Fruit fly (Drosophila melanogaster) whole organism, embryonic: ENCODE results near the gene pyx.
A peak's percentile ranks its signal among the peaks of the same experiment; 100 is the strongest.

Experiments
- CG10543 ChIP-seq: fragments of 200-800 bp; sonication (Bioruptor generic); optimal IDR thresholded peaks from 3 replicates; lab custom pipeline; 2017; ENCODE audit warnings: missing biosample characterization, mild to moderate bottlenecking, missing genetic modification characterization, moderate library complexity
- CG12236 ChIP-seq: fragments of 200-800 bp; sonication (Bioruptor generic); optimal IDR thresholded peaks from 2 replicates; lab custom pipeline; 2016; ENCODE audit warnings: missing biosample characterization, missing genetic modification characterization
- CG14050 ChIP-seq: fragments of 200-800 bp; sonication (Bioruptor generic); IDR thresholded peaks from 3 replicates; pipeline ENCODE4 v1.3.6; 2022; ENCODE audit warnings: missing biosample characterization, missing genetic modification characterization
- CG15514 ChIP-seq: fragments of 200-800 bp; sonication (Bioruptor generic); optimal IDR thresholded peaks from 3 replicates; lab custom pipeline; 2017; ENCODE audit warnings: missing biosample characterization, missing genetic modification characterization, mild to moderate bottlenecking, moderate library complexity, missing genetic modification reagents
- CG1603 ChIP-seq: fragments of 200-800 bp; sonication (Bioruptor generic); optimal IDR thresholded peaks from 2 replicates; lab custom pipeline; 2019; ENCODE audit warnings: missing biosample characterization, mild to moderate bottlenecking, missing genetic modification characterization, moderate library complexity
- CG1647 ChIP-seq: fragments of 200-800 bp; sonication (Bioruptor generic); optimal IDR thresholded peaks from 3 replicates; lab custom pipeline; 2016; ENCODE audit warnings: missing biosample characterization, missing genetic modification characterization
- CG16813 ChIP-seq: fragments of 200-800 bp; sonication (Bioruptor generic); IDR thresholded peaks from 3 replicates; pipeline ENCODE4 v1.3.6; 2022; ENCODE audit warnings: missing biosample characterization, missing genetic modification characterization; ENCODE audit not compliant: partially characterized antibody
- CG17912 ChIP-seq: fragments of 200-800 bp; sonication (Bioruptor generic); optimal IDR thresholded peaks from 2 replicates; lab custom pipeline; 2018; ENCODE audit warnings: missing biosample characterization, mild to moderate bottlenecking, missing genetic modification characterization
- CG31224 ChIP-seq: fragments of 200-800 bp; sonication (Bioruptor generic); IDR thresholded peaks from 2 replicates; pipeline ENCODE4 v1.3.6; 2022; ENCODE audit warnings: missing biosample characterization, missing genetic modification characterization
- CG31441 ChIP-seq: fragments of 200-800 bp; sonication (Bioruptor generic); IDR thresholded peaks from 2 replicates; pipeline ENCODE4 v1.3.6; 2022; ENCODE audit warnings: missing biosample characterization, missing genetic modification characterization
- CG33213 ChIP-seq: fragments of 200-800 bp; sonication (Bioruptor generic); optimal IDR thresholded peaks from 3 replicates; lab custom pipeline; 2016; ENCODE audit warnings: missing biosample characterization, missing genetic modification characterization
- CG33557 ChIP-seq: fragments of 200-800 bp; sonication (Bioruptor generic); optimal IDR thresholded peaks from 2 replicates; lab custom pipeline; 2019; ENCODE audit warnings: missing biosample characterization, mild to moderate bottlenecking, missing genetic modification characterization, moderate library complexity
- CG3995 ChIP-seq: fragments of 200-800 bp; sonication (Bioruptor generic); optimal IDR thresholded peaks from 3 replicates; lab custom pipeline; 2016; ENCODE audit warnings: missing biosample characterization, missing genetic modification characterization
- CG6654 ChIP-seq: fragments of 200-800 bp; sonication (Bioruptor generic); optimal IDR thresholded peaks from 2 replicates; lab custom pipeline; 2017; ENCODE audit warnings: missing biosample characterization, mild to moderate bottlenecking, missing genetic modification characterization
- CG6683 ChIP-seq: fragments of 200-800 bp; sonication (Bioruptor generic); optimal IDR thresholded peaks from 2 replicates; lab custom pipeline; 2017; ENCODE audit warnings: missing biosample characterization, mild to moderate bottlenecking, missing genetic modification characterization, missing genetic modification reagents
- CG7271 ChIP-seq: fragments of 200-800 bp; sonication (Bioruptor generic); optimal IDR thresholded peaks from 2 replicates; lab custom pipeline; 2018; ENCODE audit warnings: missing biosample characterization, mild to moderate bottlenecking, missing genetic modification characterization, moderate library complexity
- CG9215 ChIP-seq: fragments of 200-800 bp; sonication (Bioruptor generic); IDR thresholded peaks from 2 replicates; pipeline ENCODE4 v1.3.6; 2022; ENCODE audit warnings: missing biosample characterization, missing genetic modification characterization
- CG9609 ChIP-seq: fragments of 200-800 bp; sonication (Bioruptor generic); optimal IDR thresholded peaks from 3 replicates; lab custom pipeline; 2016; ENCODE audit warnings: missing biosample characterization, missing genetic modification characterization
- CG9797 ChIP-seq: fragments of 200-800 bp; sonication (Bioruptor generic); optimal IDR thresholded peaks from 3 replicates; lab custom pipeline; 2018; ENCODE audit warnings: missing biosample characterization, mild to moderate bottlenecking, missing genetic modification characterization
- CkIIα-i1 ChIP-seq: fragments of 200-800 bp; sonication (Bioruptor generic); IDR thresholded peaks from 2 replicates; pipeline ENCODE4 v1.3.6; 2022; ENCODE audit warnings: missing biosample characterization, missing genetic modification characterization
- D19B ChIP-seq: fragments of 200-800 bp; sonication (Bioruptor generic); optimal IDR thresholded peaks from 2 replicates; lab custom pipeline; 2017; ENCODE audit warnings: missing biosample characterization, mild to moderate bottlenecking, missing genetic modification characterization
- Doc3 ChIP-seq: fragments of 200-800 bp; sonication (Bioruptor generic); IDR thresholded peaks from 3 replicates; pipeline ENCODE4 v1.3.6; 2022; ENCODE audit warnings: missing biosample characterization, missing genetic modification characterization; ENCODE audit not compliant: partially characterized antibody
- Fer1 ChIP-seq: fragments of 200-800 bp; sonication (Bioruptor generic); optimal IDR thresholded peaks from 2 replicates; lab custom pipeline; 2017; ENCODE audit warnings: missing biosample characterization, mild to moderate bottlenecking, missing genetic modification characterization
- HHEX ChIP-seq: fragments of 200-800 bp; sonication (Bioruptor generic); optimal IDR thresholded peaks from 3 replicates; lab custom pipeline; 2017; ENCODE audit warnings: missing biosample characterization, mild to moderate bottlenecking, missing genetic modification characterization, missing genetic modification reagents
- HLH3B ChIP-seq: fragments of 200-800 bp; sonication (Bioruptor generic); IDR thresholded peaks from 2 replicates; pipeline ENCODE4 v1.3.6; 2022; ENCODE audit warnings: missing biosample characterization, missing genetic modification characterization
- Hr51 ChIP-seq, 2 experiments: fragments of 200-800 bp; sonication (Bioruptor generic); optimal IDR thresholded peaks; 2 replicates in 1 of 2; 3 replicates in 1 of 2; lab custom pipeline; 2016 to 2018; ENCODE audit warnings: missing biosample characterization in 2 of 2, missing genetic modification characterization in 2 of 2, mild to moderate bottlenecking in 1 of 2, moderate library complexity in 1 of 2
- Lhr ChIP-seq: fragments of 200-800 bp; sonication (Bioruptor generic); optimal IDR thresholded peaks from 3 replicates; lab custom pipeline; 2017; ENCODE audit warnings: mild to moderate bottlenecking, missing biosample characterization, missing genetic modification reagents, missing genetic modification characterization
- MTF-1 ChIP-seq: fragments of 200-800 bp; sonication (Bioruptor generic); optimal IDR thresholded peaks from 2 replicates; lab custom pipeline; 2018; ENCODE audit warnings: missing biosample characterization, mild to moderate bottlenecking, missing genetic modification characterization, borderline replicate concordance
- NC2β ChIP-seq: fragments of 200-800 bp; sonication (Bioruptor generic); optimal IDR thresholded peaks from 2 replicates; lab custom pipeline; 2016; ENCODE audit warnings: missing biosample characterization, missing genetic modification characterization
- Spps ChIP-seq: fragments of 200-800 bp; sonication (Bioruptor generic); optimal IDR thresholded peaks from 2 replicates; lab custom pipeline; 2018; ENCODE audit warnings: missing biosample characterization, mild to moderate bottlenecking, missing genetic modification characterization
- ab ChIP-seq: fragments of 200-800 bp; sonication (Bioruptor generic); optimal IDR thresholded peaks from 2 replicates; lab custom pipeline; 2016; ENCODE audit warnings: missing biosample characterization, missing genetic modification characterization
- ap ChIP-seq: fragments of 200-800 bp; sonication (Bioruptor generic); IDR thresholded peaks from 2 replicates; pipeline ENCODE4 v1.3.6; 2022; ENCODE audit warnings: missing biosample characterization, missing genetic modification characterization
- bbx ChIP-seq: fragments of 200-800 bp; sonication (Bioruptor generic); IDR thresholded peaks from 2 replicates; pipeline ENCODE4 v1.3.6; 2022; ENCODE audit warnings: missing biosample characterization, missing genetic modification characterization; ENCODE audit not compliant: partially characterized antibody
- bsh ChIP-seq, 2 experiments: fragments of 200-800 bp; sonication (Bioruptor generic); optimal IDR thresholded peaks; 2 replicates each; lab custom pipeline; 2017 to 2018; ENCODE audit warnings: mild to moderate bottlenecking in 2 of 2, missing biosample characterization in 2 of 2, missing genetic modification characterization in 2 of 2, moderate library complexity in 1 of 2
- crol ChIP-seq: fragments of 200-800 bp; sonication (Bioruptor generic); IDR thresholded peaks from 2 replicates; pipeline ENCODE4 v1.3.6; 2022; ENCODE audit warnings: missing biosample characterization, missing genetic modification characterization
- dati ChIP-seq: fragments of 200-800 bp; sonication (Bioruptor generic); IDR thresholded peaks from 2 replicates; pipeline ENCODE4 v1.3.6; 2022; ENCODE audit warnings: missing biosample characterization, missing genetic modification characterization
- knrl ChIP-seq: fragments of 200-800 bp; sonication (Bioruptor generic); IDR thresholded peaks from 3 replicates; pipeline ENCODE4 v1.3.6; 2022; ENCODE audit warnings: missing biosample characterization, missing genetic modification characterization; ENCODE audit not compliant: partially characterized antibody
- lab ChIP-seq: fragments of 200-800 bp; sonication (Bioruptor generic); optimal IDR thresholded peaks from 3 replicates; lab custom pipeline; 2017; ENCODE audit warnings: missing biosample characterization, missing genetic modification characterization, mild to moderate bottlenecking, moderate library complexity, missing genetic modification reagents
- lbe ChIP-seq: fragments of 200-800 bp; sonication (Bioruptor generic); optimal IDR thresholded peaks from 2 replicates; lab custom pipeline; 2016; ENCODE audit warnings: missing biosample characterization, mild to moderate bottlenecking, missing genetic modification characterization
- lmd ChIP-seq: fragments of 200-800 bp; sonication (Bioruptor generic); IDR thresholded peaks from 2 replicates; pipeline ENCODE4 v1.3.6; 2022; ENCODE audit warnings: missing biosample characterization, missing genetic modification characterization
- mld ChIP-seq: fragments of 200-800 bp; sonication (Bioruptor generic); IDR thresholded peaks from 3 replicates; pipeline ENCODE4 v1.3.6; 2022; ENCODE audit warnings: missing biosample characterization, missing genetic modification characterization; ENCODE audit not compliant: partially characterized antibody
- oc ChIP-seq: fragments of 200-800 bp; sonication (Bioruptor generic); optimal IDR thresholded peaks from 2 replicates; lab custom pipeline; 2018; ENCODE audit warnings: missing biosample characterization, mild to moderate bottlenecking, missing genetic modification characterization, moderate library complexity
- pan ChIP-seq, 4 experiments: fragments of >200 bp in 3 of 4; fragments of 200-800 bp in 1 of 4; sonication (Bioruptor generic) in 1 of 4; optimal IDR thresholded peaks in 3 of 4; IDR thresholded peaks in 1 of 4; 2 replicates each; pipeline versions ENCODE4 v1.3.6 to Lab custom; 2017 to 2022; ENCODE audit warnings: missing biosample characterization in 2 of 4, missing genetic modification characterization in 2 of 4, mixed read lengths in 1 of 4
- slbo ChIP-seq: fragments of 200-800 bp; sonication (Bioruptor generic); IDR thresholded peaks from 2 replicates; pipeline ENCODE4 v1.3.6; 2022; ENCODE audit warnings: missing biosample characterization, missing genetic modification characterization
- slp2 ChIP-seq: fragments of 200-800 bp; sonication (Bioruptor generic); optimal IDR thresholded peaks from 2 replicates; lab custom pipeline; 2016; ENCODE audit warnings: missing biosample characterization, missing genetic modification characterization
- stwl ChIP-seq: fragments of 200-800 bp; sonication (Bioruptor generic); optimal IDR thresholded peaks from 3 replicates; lab custom pipeline; 2018; ENCODE audit warnings: missing biosample characterization, mild to moderate bottlenecking, missing genetic modification characterization, moderate library complexity
- twi ChIP-seq: fragments of 200-800 bp; optimal IDR thresholded peaks from 2 replicates; lab custom pipeline; 2019; ENCODE audit warnings: missing biosample characterization, mild to moderate bottlenecking, missing genetic modification characterization, moderate library complexity
- wor ChIP-seq: fragments of 200-800 bp; sonication (Bioruptor generic); IDR thresholded peaks from 2 replicates; pipeline ENCODE4 v1.3.6; 2022; ENCODE audit warnings: missing biosample characterization, missing genetic modification characterization
- zfh2 ChIP-seq: fragments of 200-800 bp; sonication (Bioruptor generic); optimal IDR thresholded peaks from 2 replicates; lab custom pipeline; 2016; ENCODE audit warnings: missing biosample characterization, missing genetic modification characterization

Gene pyx

dm6 chr3L:184251-184650 lies 38.6 kb downstream of the pyx start, which contains the start of the genes CG34140, Mkp and Mtch (continued):
- no peak for TF ChIP-seq pan (optimal IDR thresholded peaks at IDR 0.05; lab: Kevin White, UChicago)
- peak in 1 of 2 experiments; percentile 80 for TF ChIP-seq pan (GFP tag; optimal IDR thresholded peaks at IDR 0.05 in 1 of 2, IDR thresholded peaks at IDR 0.05 in 1 of 2)
- TF ChIP-seq CG14050 (GFP tag; lab: Robert Waterston, UW): peak; percentile 70; the same call in 2 of the 3 replicates
- no peak for TF ChIP-seq CkIIα-i1 (GFP tag; lab: Robert Waterston, UW)
- TF ChIP-seq CG15514 (GFP tag; lab: Kevin White, UChicago): peak; percentile 84
- peak; percentile 80 for TF ChIP-seq CG9215 (GFP tag; lab: Robert Waterston, UW)
- peak in 1 of 2 experiments; percentile 91 for TF ChIP-seq Hr51 (GFP tag; optimal IDR thresholded peaks at IDR 0.05; lab: Kevin White, UChicago)
- TF ChIP-seq wor: peak; percentile 57
- peak; percentile 84 for TF ChIP-seq Fer1 (GFP tag; lab: Kevin White, UChicago)
- no peak for TF ChIP-seq D19B
- TF ChIP-seq CG6683: peak; percentile 65
- TF ChIP-seq CG33557: peak; percentile 74
- TF ChIP-seq mld (GFP tag; lab: Robert Waterston, UW): peak; percentile 60; the same call in 1 of the 3 replicates
- peak; percentile 47 for TF ChIP-seq CG17912 (GFP tag; lab: Kevin White, UChicago)
- peak; percentile 84 for TF ChIP-seq CG9797
- peak; percentile 97 for TF ChIP-seq Doc3 (GFP tag; lab: Robert Waterston, UW)
- TF ChIP-seq ap (GFP tag; lab: Robert Waterston, UW): peak; percentile 64; the same call in 1 of the 2 replicates
- peak; percentile 93 for TF ChIP-seq lbe (GFP tag; lab: Kevin White, UChicago)
- peak; percentile 97 for TF ChIP-seq knrl (GFP tag; lab: Robert Waterston, UW)
- TF ChIP-seq zfh2 (GFP tag; lab: Kevin White, UChicago): peak; percentile 89
- TF ChIP-seq CG6654: no peak
- no peak for TF ChIP-seq CG1603 (tag; lab: Kevin White, UChicago)
- peak; percentile 92 for TF ChIP-seq CG33213
- TF ChIP-seq CG10543: peak; percentile 87
- peak; percentile 85 for TF ChIP-seq bbx
- TF ChIP-seq oc (tag; lab: Kevin White, UChicago): no peak
- TF ChIP-seq ab (GFP tag; lab: Kevin White, UChicago): peak; percentile 69
- TF ChIP-seq stwl: peak; percentile 67
- peak; percentile 66 for TF ChIP-seq Spps (tag; lab: Kevin White, UChicago)
- TF ChIP-seq CG9609: peak; percentile 83
- no peak for TF ChIP-seq Lhr (GFP tag; lab: Kevin White, UChicago)
- TF ChIP-seq CG31441 (GFP tag; lab: Robert Waterston, UW): no peak
- TF ChIP-seq lmd (GFP tag; lab: Robert Waterston, UW): peak; percentile 71
- TF ChIP-seq bsh (GFP tag; optimal IDR thresholded peaks at IDR 0.05; lab: Kevin White, UChicago): peak in 1 of 2 experiments; percentile 83
- TF ChIP-seq NC2β: peak; percentile 82
- peak; percentile 26 for TF ChIP-seq MTF-1 (GFP tag; lab: Kevin White, UChicago)
- TF ChIP-seq HLH3B: peak; percentile 82
- no peak for TF ChIP-seq twi (tag; lab: Kevin White, UChicago)
- peak; percentile 70 for TF ChIP-seq slp2
- TF ChIP-seq slbo (GFP tag; lab: Robert Waterston, UW): peak; percentile 88
- peak; percentile 63 for TF ChIP-seq CG12236 (GFP tag; lab: Kevin White, UChicago)
- peak; percentile 56 for TF ChIP-seq HHEX (GFP tag; lab: Kevin White, UChicago)
- no peak for TF ChIP-seq lab (GFP tag; lab: Kevin White, UChicago)
- TF ChIP-seq CG1647: peak; percentile 83
- no peak for TF ChIP-seq crol (GFP tag; lab: Robert Waterston, UW)
- TF ChIP-seq dati (GFP tag; lab: Robert Waterston, UW): no peak
- peak; percentile 95 for TF ChIP-seq CG16813 (GFP tag; lab: Robert Waterston, UW)
- peak; percentile 74 for TF ChIP-seq CG3995 (GFP tag; lab: Kevin White, UChicago)
- TF ChIP-seq CG7271 (tag; lab: Kevin White, UChicago): peak; percentile 70
- TF ChIP-seq CG31224 (GFP tag; lab: Robert Waterston, UW): peak; percentile 71
